Fruit fly (Drosophila melanogaster): ENCODE measurements around the gene CG31743.

DNA sequence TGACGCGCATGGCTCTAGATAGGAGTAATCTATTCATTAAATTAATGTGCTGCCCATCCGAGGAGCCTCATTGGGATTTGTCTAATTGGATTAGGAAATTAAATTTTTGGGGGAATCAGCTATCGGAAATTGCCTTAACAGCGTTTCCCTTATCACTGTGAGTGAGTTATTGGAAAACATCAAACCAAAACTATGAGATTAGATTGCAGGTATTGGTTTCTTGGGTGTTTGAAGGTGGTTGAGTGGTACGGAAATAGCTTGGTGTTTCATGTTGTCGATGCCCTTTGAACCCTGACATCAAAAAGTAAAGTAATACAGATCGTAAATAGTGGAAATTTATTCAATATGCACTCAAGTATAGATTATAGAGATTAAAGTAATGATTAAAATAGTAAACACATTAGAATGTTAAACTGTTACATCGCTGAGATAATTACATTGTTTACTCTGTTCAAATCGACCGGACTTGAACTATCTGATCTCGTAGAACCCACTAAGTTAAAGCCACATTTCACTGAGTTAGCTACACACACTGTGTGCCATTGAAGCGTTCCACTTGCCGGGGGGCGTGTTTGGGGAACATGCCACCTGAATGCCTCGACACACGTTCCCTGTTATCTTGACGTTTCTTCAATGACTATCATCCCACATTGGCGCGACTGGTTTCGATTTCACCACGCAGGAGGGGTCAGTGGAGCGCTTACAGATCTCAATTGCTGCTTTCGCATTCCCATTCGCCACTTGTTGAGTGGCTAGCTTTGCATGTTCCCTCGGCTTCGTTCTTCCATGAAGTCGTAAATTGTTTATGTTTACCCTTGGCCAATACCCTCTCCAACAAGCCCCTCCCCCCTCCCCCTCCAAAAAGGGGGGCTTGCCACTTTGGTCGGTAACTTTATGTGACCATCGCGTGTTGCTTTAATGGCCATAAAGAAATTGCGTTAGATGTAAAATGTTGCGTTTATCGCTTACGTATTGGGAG is 3.8 kb downstream of the CG31743 start:
- TF ChIP-seq HLH106 (tag; optimal IDR thresholded peaks at IDR 0.05) (no peak), Abd-B (GFP tag; optimal IDR thresholded peaks at IDR 0.05) (no peak), pan (optimal IDR thresholded peaks at IDR 0.05) (no peak), foxo (GFP tag; optimal IDR thresholded peaks at IDR 0.05) (no peak), lola (GFP tag; optimal IDR thresholded peaks at IDR 0.05) (no peak)
